Worm (Caenorhabditis elegans) whole organism, L1 larva: ENCODE results near the gene nspg-3.

Experiments
- aly-2 ChIP-seq: fragments of 150-350 bp; optimal IDR thresholded peaks from 2 replicates; lab custom pipeline; 2014; ENCODE audit warnings: missing biosample characterization, missing genetic modification characterization
- efl-3 ChIP-seq: fragments of 200-800 bp; sonication (Bioruptor generic); optimal IDR thresholded peaks from 2 replicates; lab custom pipeline; 2018; ENCODE audit warnings: mild to moderate bottlenecking, missing genetic modification characterization, missing compliant biosample characterization
- egl-13 ChIP-seq: sonication (generic microtip); optimal IDR thresholded peaks from 2 replicates; lab custom pipeline; 2016; ENCODE audit warnings: missing genotype, missing genetic modification reagents, missing genetic modification characterization, missing compliant biosample characterization
- jun-1 ChIP-seq: fragments of 150-350 bp; optimal IDR thresholded peaks from 2 replicates; lab custom pipeline; 2014; ENCODE audit warnings: missing biosample characterization, missing genetic modification reagents, missing genetic modification characterization
- lin-13 ChIP-seq: fragments of 150-350 bp; optimal IDR thresholded peaks from 2 replicates; lab custom pipeline; 2014; ENCODE audit warnings: missing biosample characterization, missing genetic modification reagents, missing genetic modification characterization
- lin-15B ChIP-seq: fragments of 150-350 bp; sonication (generic microtip); optimal IDR thresholded peaks from 3 replicates; lab custom pipeline; 2014; ENCODE audit warnings: missing biosample characterization, missing genetic modification characterization
- nhr-12 ChIP-seq: sonication (generic microtip); optimal IDR thresholded peaks from 2 replicates; lab custom pipeline; 2017; ENCODE audit warnings: missing biosample characterization, missing genetic modification characterization
- nhr-237 ChIP-seq: fragments of 150-350 bp; optimal IDR thresholded peaks from 2 replicates; lab custom pipeline; 2014; ENCODE audit warnings: missing biosample characterization, missing genetic modification characterization
- nhr-28 ChIP-seq: fragments of 150-350 bp; optimal IDR thresholded peaks from 2 replicates; lab custom pipeline; 2014; ENCODE audit warnings: missing biosample characterization, missing genetic modification characterization
- rnt-1 ChIP-seq: sonication (generic microtip); optimal IDR thresholded peaks from 2 replicates; lab custom pipeline; 2016; ENCODE audit warnings: mild to moderate bottlenecking, missing genetic modification characterization, moderate library complexity, missing compliant biosample characterization
- tbx-2 ChIP-seq: sonication (generic microtip); optimal IDR thresholded peaks from 2 replicates; lab custom pipeline; 2016; ENCODE audit warnings: missing genetic modification characterization, missing compliant biosample characterization
- unc-130 ChIP-seq: fragments of 150-350 bp; optimal IDR thresholded peaks from 2 replicates; lab custom pipeline; 2017; ENCODE audit warnings: missing biosample characterization, missing genetic modification characterization, inconsistent platforms

DNA sequence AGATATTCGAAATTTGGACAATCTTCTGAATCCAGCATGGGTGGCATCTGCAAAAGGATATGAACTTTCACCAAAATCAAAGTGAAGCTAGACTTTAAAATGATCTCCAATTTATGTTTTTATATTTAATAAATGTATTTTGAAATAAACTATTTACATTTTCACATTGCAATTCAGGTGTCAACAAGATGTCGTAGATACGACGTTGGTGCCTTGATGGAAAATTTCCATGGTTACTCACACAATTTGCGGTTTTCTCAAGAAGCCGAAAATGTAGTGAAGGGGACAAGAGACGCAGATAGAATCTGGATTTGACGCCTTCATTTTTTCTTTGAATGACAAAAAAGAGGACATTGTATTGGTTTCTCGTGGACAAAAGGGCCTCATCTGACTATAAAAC is 7.9 kb downstream of the nspg-3 start, which contains the start of gene rgs-3:
- TF ChIP-seq egl-13 (tag; lab: Kevin White, UChicago) (no peak), nhr-28 (tag; lab: Kevin White, UChicago) (no peak), rnt-1 (tag; lab: Kevin White, UChicago) (no peak), aly-2 (tag; lab: Kevin White, UChicago) (no peak), jun-1 (no peak), efl-3 (GFP tag; lab: Kevin White, UChicago) (no peak), tbx-2 (tag; lab: Kevin White, UChicago) (no peak), nhr-12 (tag; lab: Kevin White, UChicago) (no peak), lin-15B (tag; lab: Kevin White, UChicago) (no peak), nhr-237 (tag; lab: Kevin White, UChicago) (no peak), lin-13 (GFP tag; lab: Kevin White, UChicago) (no peak), unc-130 (tag; lab: Kevin White, UChicago) (no peak)
